Fruit fly (Drosophila melanogaster) whole organism, embryonic: ENCODE results near the gene CG10984.

ENCODE experiments used
- Abd-B ChIP-seq: fragments of 200-800 bp; sonication (Bioruptor generic); optimal IDR thresholded peaks from 2 replicates; lab custom pipeline; 2018; ENCODE audit warnings: missing biosample characterization, mild to moderate bottlenecking, missing genetic modification characterization, moderate library complexity
- Asciz ChIP-seq: fragments of 200-800 bp; sonication (Bioruptor generic); optimal IDR thresholded peaks from 2 replicates; lab custom pipeline; 2017; ENCODE audit warnings: missing biosample characterization, mild to moderate bottlenecking, missing genetic modification characterization, missing genetic modification reagents
- B-H1 ChIP-seq: fragments of 200-800 bp; sonication (Bioruptor generic); IDR thresholded peaks from 3 replicates; pipeline ENCODE4 v1.3.6; 2022; ENCODE audit warnings: missing biosample characterization, missing genetic modification characterization
- Bdp1 ChIP-seq: fragments of 200-800 bp; sonication (Bioruptor generic); optimal IDR thresholded peaks from 3 replicates; lab custom pipeline; 2016; ENCODE audit warnings: missing biosample characterization, missing genetic modification characterization
- CG10654 ChIP-seq: fragments of 200-800 bp; sonication (Bioruptor generic); optimal IDR thresholded peaks from 2 replicates; lab custom pipeline; 2016; ENCODE audit warnings: missing biosample characterization, missing genetic modification characterization
- CG12104 ChIP-seq: fragments of 200-800 bp; sonication (Bioruptor generic); optimal IDR thresholded peaks from 3 replicates; lab custom pipeline; 2016; ENCODE audit warnings: missing biosample characterization, missing genetic modification characterization
- CG14667 ChIP-seq: fragments of 200-800 bp; sonication (Bioruptor generic); IDR thresholded peaks from 2 replicates; pipeline ENCODE4 v1.3.6; 2022; ENCODE audit warnings: missing biosample characterization, missing genetic modification characterization
- CG17359 ChIP-seq: fragments of 200-800 bp; sonication (Bioruptor generic); optimal IDR thresholded peaks from 3 replicates; lab custom pipeline; 2018; ENCODE audit warnings: missing biosample characterization, mild to moderate bottlenecking, missing genetic modification characterization, moderate library complexity
- CG18262 ChIP-seq: fragments of 200-800 bp; optimal IDR thresholded peaks from 3 replicates; lab custom pipeline; 2019; ENCODE audit warnings: missing biosample characterization, mild to moderate bottlenecking, missing genetic modification characterization, moderate library complexity
- CG2116 ChIP-seq: fragments of 200-800 bp; sonication (Bioruptor generic); optimal IDR thresholded peaks from 3 replicates; lab custom pipeline; 2018; ENCODE audit warnings: missing biosample characterization, mild to moderate bottlenecking, missing genetic modification characterization
- CG2199 ChIP-seq: fragments of 200-800 bp; sonication (Bioruptor generic); IDR thresholded peaks from 3 replicates; pipeline ENCODE4 v1.3.6; 2022; ENCODE audit warnings: missing biosample characterization, missing genetic modification characterization
- CG30020 ChIP-seq: fragments of 200-800 bp; optimal IDR thresholded peaks from 2 replicates; lab custom pipeline; 2019; ENCODE audit warnings: missing biosample characterization, mild to moderate bottlenecking, missing genetic modification characterization, moderate library complexity
- CG31441 ChIP-seq: fragments of 200-800 bp; sonication (Bioruptor generic); IDR thresholded peaks from 2 replicates; pipeline ENCODE4 v1.3.6; 2022; ENCODE audit warnings: missing biosample characterization, missing genetic modification characterization
- CG3407 ChIP-seq: fragments of 200-800 bp; sonication (Bioruptor generic); optimal IDR thresholded peaks from 2 replicates; lab custom pipeline; 2018; ENCODE audit warnings: missing biosample characterization, mild to moderate bottlenecking, missing genetic modification characterization
- CG3995 ChIP-seq: fragments of 200-800 bp; sonication (Bioruptor generic); optimal IDR thresholded peaks from 3 replicates; lab custom pipeline; 2016; ENCODE audit warnings: missing biosample characterization, missing genetic modification characterization
- CG5953 ChIP-seq: fragments of 200-800 bp; sonication (Bioruptor generic); IDR thresholded peaks from 2 replicates; pipeline ENCODE4 v1.3.6; 2022; ENCODE audit warnings: missing biosample characterization, missing genetic modification characterization
- CG9727 ChIP-seq: fragments of 200-800 bp; sonication (Bioruptor generic); optimal IDR thresholded peaks from 3 replicates; lab custom pipeline; 2017; ENCODE audit warnings: missing biosample characterization, mild to moderate bottlenecking, missing genetic modification characterization
- CG9876 ChIP-seq: fragments of 200-800 bp; sonication (Bioruptor generic); optimal IDR thresholded peaks from 2 replicates; lab custom pipeline; 2016; ENCODE audit warnings: missing biosample characterization, missing genetic modification characterization
- D19A ChIP-seq: fragments of 200-800 bp; optimal IDR thresholded peaks from 3 replicates; lab custom pipeline; 2019; ENCODE audit warnings: missing biosample characterization, mild to moderate bottlenecking, missing genetic modification characterization, moderate library complexity
- E2f2 ChIP-seq: fragments of 200-800 bp; sonication (Bioruptor generic); IDR thresholded peaks from 2 replicates; pipeline ENCODE4 v1.3.6; 2022; ENCODE audit warnings: missing biosample characterization, missing genetic modification characterization
- Gsc ChIP-seq: fragments of 200-800 bp; sonication (Bioruptor generic); IDR thresholded peaks from 2 replicates; pipeline ENCODE4 v1.3.6; 2022; ENCODE audit warnings: missing biosample characterization, missing genetic modification characterization
- H15 ChIP-seq: fragments of 200-800 bp; sonication (Bioruptor generic); IDR thresholded peaks from 3 replicates; pipeline ENCODE4 v1.3.6; 2022; ENCODE audit warnings: missing biosample characterization, missing genetic modification characterization
- Hr3 ChIP-seq: fragments of 200-800 bp; sonication (Bioruptor generic); optimal IDR thresholded peaks from 3 replicates; lab custom pipeline; 2016; ENCODE audit warnings: missing biosample characterization, missing genetic modification characterization
- Hsf ChIP-seq: fragments of 200-800 bp; sonication (Bioruptor generic); optimal IDR thresholded peaks from 3 replicates; lab custom pipeline; 2016; ENCODE audit warnings: missing biosample characterization, missing genetic modification characterization
- Myb ChIP-seq: fragments of 200-800 bp; sonication (Bioruptor generic); optimal IDR thresholded peaks from 2 replicates; lab custom pipeline; 2016; ENCODE audit warnings: missing biosample characterization, missing genetic modification characterization
- Nf-YC ChIP-seq: fragments of 200-800 bp; optimal IDR thresholded peaks from 3 replicates; lab custom pipeline; 2019; ENCODE audit warnings: missing biosample characterization, mild to moderate bottlenecking, missing genetic modification characterization, moderate library complexity
- Rfx ChIP-seq: fragments of 200-800 bp; sonication (Bioruptor generic); IDR thresholded peaks from 2 replicates; pipeline ENCODE4 v1.3.6; 2022; ENCODE audit warnings: missing biosample characterization, missing genetic modification characterization
- TFAM ChIP-seq: fragments of 200-800 bp; sonication (Bioruptor generic); optimal IDR thresholded peaks from 2 replicates; lab custom pipeline; 2017; ENCODE audit warnings: missing biosample characterization, missing genetic modification characterization, inconsistent platforms
- ara ChIP-seq: fragments of 200-800 bp; sonication (Bioruptor generic); IDR thresholded peaks from 2 replicates; pipeline ENCODE4 v1.3.6; 2022; ENCODE audit warnings: missing biosample characterization, missing genetic modification characterization
- bsh ChIP-seq, 2 experiments: fragments of 200-800 bp; sonication (Bioruptor generic); optimal IDR thresholded peaks; 2 replicates each; lab custom pipeline; 2017 to 2018; ENCODE audit warnings: mild to moderate bottlenecking in 2 of 2, missing biosample characterization in 2 of 2, missing genetic modification characterization in 2 of 2, moderate library complexity in 1 of 2
- ci ChIP-seq: fragments of 200-800 bp; sonication (Bioruptor generic); IDR thresholded peaks from 3 replicates; pipeline ENCODE4 v1.3.6; 2022; ENCODE audit warnings: missing biosample characterization, missing genetic modification characterization
- crc ChIP-seq: fragments of 200-800 bp; sonication (Bioruptor generic); optimal IDR thresholded peaks from 2 replicates; lab custom pipeline; 2016; ENCODE audit warnings: missing biosample characterization, missing genetic modification characterization
- dmrt11E ChIP-seq: fragments of 200-800 bp; sonication (Bioruptor generic); optimal IDR thresholded peaks from 3 replicates; lab custom pipeline; 2018; ENCODE audit warnings: missing biosample characterization, mild to moderate bottlenecking, missing genetic modification characterization, moderate library complexity
- dysf ChIP-seq: fragments of 200-800 bp; sonication (Bioruptor generic); IDR thresholded peaks from 3 replicates; pipeline ENCODE4 v1.3.6; 2022; ENCODE audit warnings: missing biosample characterization, missing genetic modification characterization
- gce ChIP-seq: fragments of 200-800 bp; sonication (Bioruptor generic); IDR thresholded peaks from 3 replicates; pipeline ENCODE4 v1.3.6; 2022; ENCODE audit warnings: missing biosample characterization, missing genetic modification characterization
- hbn ChIP-seq: fragments of 200-800 bp; sonication (Bioruptor generic); IDR thresholded peaks from 2 replicates; pipeline ENCODE4 v1.3.6; 2022; ENCODE audit warnings: missing biosample characterization, missing genetic modification characterization; ENCODE audit not compliant: partially characterized antibody
- lmd ChIP-seq: fragments of 200-800 bp; sonication (Bioruptor generic); IDR thresholded peaks from 2 replicates; pipeline ENCODE4 v1.3.6; 2022; ENCODE audit warnings: missing biosample characterization, missing genetic modification characterization
- maf-S ChIP-seq: fragments of 200-800 bp; sonication (Bioruptor generic); optimal IDR thresholded peaks from 2 replicates; lab custom pipeline; 2016; ENCODE audit warnings: missing biosample characterization, missing genetic modification characterization
- nau ChIP-seq: fragments of 200-800 bp; sonication (Bioruptor generic); optimal IDR thresholded peaks from 3 replicates; lab custom pipeline; 2017; ENCODE audit warnings: missing biosample characterization, mild to moderate bottlenecking, missing genetic modification characterization, missing genetic modification reagents
- peb ChIP-seq: fragments of 200-800 bp; sonication (Bioruptor generic); IDR thresholded peaks from 2 replicates; pipeline ENCODE4 v1.3.6; 2022; ENCODE audit warnings: missing biosample characterization, missing genetic modification characterization
- pfk ChIP-seq: fragments of 200-800 bp; sonication (Bioruptor generic); optimal IDR thresholded peaks from 2 replicates; lab custom pipeline; 2018; ENCODE audit warnings: missing biosample characterization, mild to moderate bottlenecking, missing genetic modification characterization, moderate library complexity
- phol ChIP-seq: fragments of 200-800 bp; sonication (Bioruptor generic); optimal IDR thresholded peaks from 3 replicates; lab custom pipeline; 2018; ENCODE audit warnings: missing biosample characterization, mild to moderate bottlenecking, missing genetic modification characterization, moderate library complexity
- pita ChIP-seq: fragments of 200-800 bp; sonication (Bioruptor generic); optimal IDR thresholded peaks from 2 replicates; lab custom pipeline; 2017; ENCODE audit warnings: missing biosample characterization, mild to moderate bottlenecking, missing genetic modification characterization
- pum ChIP-seq: fragments of 200-800 bp; sonication (Bioruptor generic); optimal IDR thresholded peaks from 2 replicates; lab custom pipeline; 2016; ENCODE audit warnings: missing biosample characterization, missing genetic modification characterization
- ranshi ChIP-seq: fragments of 200-800 bp; sonication (Bioruptor generic); IDR thresholded peaks from 2 replicates; pipeline ENCODE4 v1.3.6; 2022; ENCODE audit warnings: missing biosample characterization, missing genetic modification characterization
- ro ChIP-seq: fragments of 200-800 bp; sonication (Bioruptor generic); IDR thresholded peaks from 2 replicates; pipeline ENCODE4 v1.3.6; 2022; ENCODE audit warnings: missing biosample characterization, missing genetic modification characterization
- salm ChIP-seq: fragments of 200-800 bp; sonication (Bioruptor generic); optimal IDR thresholded peaks from 2 replicates; lab custom pipeline; 2018; ENCODE audit warnings: missing biosample characterization, mild to moderate bottlenecking, missing genetic modification characterization
- tna ChIP-seq: fragments of 200-800 bp; sonication (Bioruptor generic); IDR thresholded peaks from 2 replicates; pipeline ENCODE4 v1.3.6; 2022; ENCODE audit warnings: missing biosample characterization, missing genetic modification characterization; ENCODE audit not compliant: partially characterized antibody
- unpg ChIP-seq: fragments of 200-800 bp; sonication (Bioruptor generic); optimal IDR thresholded peaks from 3 replicates; lab custom pipeline; 2018; ENCODE audit warnings: missing biosample characterization, mild to moderate bottlenecking, missing genetic modification characterization, moderate library complexity
- wdn ChIP-seq: fragments of 200-800 bp; sonication (Bioruptor generic); IDR thresholded peaks from 2 replicates; pipeline ENCODE4 v1.3.6; 2022; ENCODE audit warnings: missing biosample characterization, missing genetic modification characterization
- zen ChIP-seq: fragments of 200-800 bp; sonication (Bioruptor generic); optimal IDR thresholded peaks from 3 replicates; lab custom pipeline; 2018; ENCODE audit warnings: missing biosample characterization, mild to moderate bottlenecking, missing genetic modification characterization, moderate library complexity

CG10984 gene

DNA sequence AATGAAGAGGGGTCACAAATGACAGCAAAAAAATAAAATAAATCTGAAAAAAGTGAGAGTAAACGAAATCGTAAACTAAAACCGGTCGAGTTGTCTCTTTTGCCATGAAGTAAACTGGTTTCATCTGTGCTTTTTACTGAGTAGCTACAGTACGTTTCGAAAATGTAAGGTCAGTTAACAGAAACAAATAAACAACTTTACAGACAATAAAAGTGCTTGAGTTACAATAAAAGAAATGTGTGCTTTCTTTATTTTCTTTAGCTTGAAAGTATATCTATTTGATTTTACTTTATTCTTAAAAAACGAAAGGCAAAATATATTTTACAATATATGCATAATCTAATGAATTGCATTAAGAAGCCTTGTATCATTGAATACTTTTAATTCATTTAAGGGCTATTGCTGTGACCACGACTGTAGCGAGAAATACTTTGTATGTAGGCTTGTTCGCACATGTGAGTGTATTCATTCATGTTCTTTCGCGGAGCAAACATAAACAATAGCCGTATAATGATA lies 43.1 kb downstream of the CG10984 start (continued):
- TF ChIP-seq Asciz (peak; percentile 48), B-H1 (no peak), ro (GFP tag; lab: Robert Waterston, UW) (no peak), CG2116 (no peak), unpg (GFP tag; lab: Kevin White, UChicago) (peak; percentile 77), tna (GFP tag; lab: Robert Waterston, UW) (no peak), pfk (GFP tag; lab: Kevin White, UChicago) (no peak), CG18262 (tag; lab: Kevin White, UChicago) (peak; percentile 77), Hr3 (GFP tag; lab: Kevin White, UChicago) (peak; percentile 54), pum (GFP tag; lab: Kevin White, UChicago) (peak; percentile 51), dmrt11E (peak; percentile 24), CG17359 (tag; lab: Kevin White, UChicago) (peak; percentile 69), Rfx (GFP tag; lab: Robert Waterston, UW) (peak; percentile 71), ci (no peak), CG31441 (GFP tag; lab: Robert Waterston, UW) (peak; percentile 56; the same call in 1 of the 2 replicates), CG3995 (GFP tag; lab: Kevin White, UChicago) (peak; percentile 20), Bdp1 (no peak), wdn (GFP tag; lab: Robert Waterston, UW) (0 out of 2 replicates have a peak, but pooled peaks have one; percentile 9), CG10654 (GFP tag; lab: Kevin White, UChicago) (peak; percentile 25), CG3407 (GFP tag; lab: Kevin White, UChicago) (peak; percentile 31), CG12104 (peak; percentile 17), CG9727 (GFP tag; lab: Kevin White, UChicago) (peak; percentile 52), gce (GFP tag; lab: Robert Waterston, UW) (no peak), TFAM (GFP tag; lab: Kevin White, UChicago) (no peak), ranshi (GFP tag; lab: Robert Waterston, UW) (no peak), H15 (GFP tag; lab: Robert Waterston, UW) (no peak), phol (tag; lab: Kevin White, UChicago) (peak; percentile 72), salm (peak; percentile 47), crc (GFP tag; lab: Kevin White, UChicago) (no peak), nau (GFP tag; lab: Kevin White, UChicago) (peak; percentile 36), Myb (GFP tag; lab: Kevin White, UChicago) (no peak), CG5953 (GFP tag; lab: Robert Waterston, UW) (no peak), CG9876 (GFP tag; lab: Kevin White, UChicago) (no peak), zen (tag; lab: Kevin White, UChicago) (no peak), peb (no peak), Nf-YC (tag; lab: Kevin White, UChicago) (peak; percentile 63), lmd (GFP tag; lab: Robert Waterston, UW) (peak; percentile 64; the same call in 1 of the 2 replicates), D19A (tag; lab: Kevin White, UChicago) (peak; percentile 62), dysf (peak; percentile 55; the same call in 2 of the 3 replicates), Abd-B (GFP tag; lab: Kevin White, UChicago) (peak; percentile 29), Hsf (GFP tag; lab: Kevin White, UChicago) (peak; percentile 21), hbn (no peak), pita (GFP tag; lab: Kevin White, UChicago) (no peak), CG14667 (GFP tag; lab: Robert Waterston, UW) (peak; percentile 9; the same call in 1 of the 2 replicates), CG30020 (no peak), ara (GFP tag; lab: Robert Waterston, UW) (no peak), maf-S (GFP tag; lab: Kevin White, UChicago) (no peak), E2f2 (peak; percentile 35; the same call in 1 of the 2 replicates), bsh (GFP tag; optimal IDR thresholded peaks at IDR 0.05; lab: Kevin White, UChicago) (peak; percentile 58 to 69), CG2199 (GFP tag; lab: Robert Waterston, UW) (no peak), Gsc (GFP tag; lab: Robert Waterston, UW) (no peak)
